Fruit fly (Drosophila melanogaster) whole organism, embryonic: ENCODE data around the gene ssp7.
A peak's percentile ranks its signal among the peaks of the same experiment; 100 is the strongest.

Source experiments
- Atf3 ChIP-seq: fragments of 200-800 bp; sonication (Bioruptor generic); optimal IDR thresholded peaks from 3 replicates; lab custom pipeline; 2016; ENCODE audit warnings: missing biosample characterization, missing genetic modification characterization
- Awh ChIP-seq: fragments of 200-800 bp; sonication (Bioruptor generic); IDR thresholded peaks from 2 replicates; pipeline ENCODE4, ENCODE4 v1.3.6; 2022; ENCODE audit warnings: missing biosample characterization, missing genetic modification characterization
- BEAF-32 ChIP-seq: fragments of 200-800 bp; sonication (Bioruptor generic); optimal IDR thresholded peaks from 3 replicates; lab custom pipeline; 2017; ENCODE audit warnings: missing biosample characterization, missing genetic modification characterization, mild to moderate bottlenecking, moderate library complexity, missing genetic modification reagents
- BtbVII ChIP-seq: fragments of 200-800 bp; sonication (Bioruptor generic); optimal IDR thresholded peaks from 3 replicates; lab custom pipeline; 2017; ENCODE audit warnings: missing biosample characterization, mild to moderate bottlenecking, missing genetic modification characterization
- CG12104 ChIP-seq: fragments of 200-800 bp; sonication (Bioruptor generic); optimal IDR thresholded peaks from 3 replicates; lab custom pipeline; 2016; ENCODE audit warnings: missing biosample characterization, missing genetic modification characterization
- CG12391 ChIP-seq: fragments of 200-800 bp; sonication (Bioruptor generic); optimal IDR thresholded peaks from 3 replicates; lab custom pipeline; 2018; ENCODE audit warnings: missing biosample characterization, mild to moderate bottlenecking, missing genetic modification characterization, moderate library complexity
- CG13287 ChIP-seq: fragments of 200-800 bp; sonication (Bioruptor generic); IDR thresholded peaks from 2 replicates; pipeline ENCODE4 v1.3.6; 2022; ENCODE audit warnings: missing biosample characterization, missing genetic modification characterization; ENCODE audit not compliant: partially characterized antibody
- CG13775 ChIP-seq: fragments of 200-800 bp; sonication (Bioruptor generic); optimal IDR thresholded peaks from 3 replicates; lab custom pipeline; 2017; ENCODE audit warnings: missing biosample characterization, mild to moderate bottlenecking, missing genetic modification characterization
- CG14860 ChIP-seq: fragments of 200-800 bp; sonication (Bioruptor generic); IDR thresholded peaks from 3 replicates; pipeline ENCODE4 v1.3.6; 2022; ENCODE audit warnings: missing biosample characterization, missing genetic modification characterization; ENCODE audit not compliant: partially characterized antibody
- CG17802 ChIP-seq: fragments of 200-800 bp; sonication (Bioruptor generic); optimal IDR thresholded peaks from 2 replicates; lab custom pipeline; 2018; ENCODE audit warnings: missing biosample characterization, mild to moderate bottlenecking, missing genetic modification characterization, moderate library complexity
- CG2129 ChIP-seq: fragments of 200-800 bp; sonication (Bioruptor generic); IDR thresholded peaks from 2 replicates; pipeline ENCODE4 v1.3.6; 2022; ENCODE audit warnings: missing biosample characterization, missing genetic modification characterization; ENCODE audit not compliant: partially characterized antibody
- CG33213 ChIP-seq: fragments of 200-800 bp; sonication (Bioruptor generic); optimal IDR thresholded peaks from 3 replicates; lab custom pipeline; 2016; ENCODE audit warnings: missing biosample characterization, missing genetic modification characterization
- CG34224 ChIP-seq: fragments of 200-800 bp; sonication (Bioruptor generic); IDR thresholded peaks from 3 replicates; pipeline ENCODE4 v1.3.6; 2022; ENCODE audit warnings: missing biosample characterization, missing genetic modification characterization; ENCODE audit not compliant: partially characterized antibody
- CG4820 ChIP-seq: fragments of 200-800 bp; sonication (Bioruptor generic); optimal IDR thresholded peaks from 3 replicates; lab custom pipeline; 2016; ENCODE audit warnings: missing biosample characterization, missing genetic modification characterization
- CG6683 ChIP-seq: fragments of 200-800 bp; sonication (Bioruptor generic); optimal IDR thresholded peaks from 2 replicates; lab custom pipeline; 2017; ENCODE audit warnings: missing biosample characterization, mild to moderate bottlenecking, missing genetic modification characterization, missing genetic modification reagents
- CG6791 ChIP-seq: fragments of 200-800 bp; sonication (Bioruptor generic); IDR thresholded peaks from 3 replicates; pipeline ENCODE4 v1.3.6; 2022; ENCODE audit warnings: missing biosample characterization, missing genetic modification characterization; ENCODE audit not compliant: partially characterized antibody
- CG6854 ChIP-seq: fragments of 200-800 bp; sonication (Bioruptor generic); optimal IDR thresholded peaks from 3 replicates; lab custom pipeline; 2017; ENCODE audit warnings: missing biosample characterization, mild to moderate bottlenecking, missing genetic modification characterization
- CG7357 ChIP-seq: fragments of 200-800 bp; sonication (Bioruptor generic); IDR thresholded peaks from 3 replicates; pipeline ENCODE4 v1.3.6; 2022; ENCODE audit warnings: missing biosample characterization, missing genetic modification characterization
- CG7839 ChIP-seq: fragments of 200-800 bp; sonication (Bioruptor generic); optimal IDR thresholded peaks from 3 replicates; lab custom pipeline; 2018; ENCODE audit warnings: missing biosample characterization, mild to moderate bottlenecking, missing genetic modification characterization, moderate library complexity
- CG7928 ChIP-seq: fragments of 200-800 bp; sonication (Bioruptor generic); optimal IDR thresholded peaks from 2 replicates; lab custom pipeline; 2017; ENCODE audit warnings: missing biosample characterization, mild to moderate bottlenecking, missing genetic modification characterization
- CG8359 ChIP-seq: fragments of 200-800 bp; sonication (Bioruptor generic); optimal IDR thresholded peaks from 2 replicates; lab custom pipeline; 2017; ENCODE audit warnings: missing biosample characterization, mild to moderate bottlenecking, missing genetic modification characterization, borderline replicate concordance
- CG9727 ChIP-seq: fragments of 200-800 bp; sonication (Bioruptor generic); optimal IDR thresholded peaks from 3 replicates; lab custom pipeline; 2017; ENCODE audit warnings: missing biosample characterization, mild to moderate bottlenecking, missing genetic modification characterization
- CG9817 ChIP-seq: fragments of 200-800 bp; sonication (Bioruptor generic); optimal IDR thresholded peaks from 2 replicates; lab custom pipeline; 2018; ENCODE audit warnings: missing biosample characterization, mild to moderate bottlenecking, missing genetic modification characterization, moderate library complexity
- CG9876 ChIP-seq: fragments of 200-800 bp; sonication (Bioruptor generic); optimal IDR thresholded peaks from 2 replicates; lab custom pipeline; 2016; ENCODE audit warnings: missing biosample characterization, missing genetic modification characterization
- Doc3 ChIP-seq: fragments of 200-800 bp; sonication (Bioruptor generic); IDR thresholded peaks from 3 replicates; pipeline ENCODE4 v1.3.6; 2022; ENCODE audit warnings: missing biosample characterization, missing genetic modification characterization; ENCODE audit not compliant: partially characterized antibody
- Gsc ChIP-seq: fragments of 200-800 bp; sonication (Bioruptor generic); IDR thresholded peaks from 2 replicates; pipeline ENCODE4 v1.3.6; 2022; ENCODE audit warnings: missing biosample characterization, missing genetic modification characterization
- Lhr ChIP-seq: fragments of 200-800 bp; sonication (Bioruptor generic); optimal IDR thresholded peaks from 3 replicates; lab custom pipeline; 2017; ENCODE audit warnings: mild to moderate bottlenecking, missing biosample characterization, missing genetic modification reagents, missing genetic modification characterization
- Med ChIP-seq: fragments of 200-800 bp; sonication (Bioruptor generic); peaks from one replicate; lab custom pipeline; 2016; ENCODE audit warnings: missing biosample characterization, missing genetic modification characterization, mild to moderate bottlenecking, inconsistent platforms, moderate library complexity
- Ssrp ChIP-seq: fragments of 200-800 bp; sonication (Bioruptor generic); optimal IDR thresholded peaks from 2 replicates; lab custom pipeline; 2018; ENCODE audit warnings: missing biosample characterization, mild to moderate bottlenecking, missing genetic modification characterization, moderate library complexity
- amos ChIP-seq: fragments of 200-800 bp; sonication (Bioruptor generic); IDR thresholded peaks from 2 replicates; pipeline ENCODE4 v1.3.6; 2022; ENCODE audit warnings: missing biosample characterization, missing genetic modification characterization; ENCODE audit not compliant: partially characterized antibody
- aop ChIP-seq: fragments of 200-800 bp; sonication (Bioruptor generic); IDR thresholded peaks from 2 replicates; pipeline ENCODE4 v1.3.6; 2022; ENCODE audit warnings: missing biosample characterization, missing genetic modification characterization
- cad ChIP-seq: fragments of >200 bp; optimal IDR thresholded peaks from 2 replicates; lab custom pipeline; 2017; ENCODE audit warnings: missing biosample characterization, missing genetic modification characterization
- da ChIP-seq: fragments of 200-800 bp; sonication (Bioruptor generic); optimal IDR thresholded peaks from 2 replicates; lab custom pipeline; 2016; ENCODE audit warnings: missing biosample characterization, missing genetic modification characterization
- esg ChIP-seq: fragments of 200-800 bp; sonication (Bioruptor generic); conservative IDR thresholded peaks from 2 replicates; pipeline ENCODE4 v1.3.6; 2022; ENCODE audit warnings: missing biosample characterization, missing genetic modification characterization
- exex ChIP-seq: fragments of 200-800 bp; sonication (Bioruptor generic); optimal IDR thresholded peaks from 4 replicates; lab custom pipeline; 2018; ENCODE audit warnings: missing biosample characterization, mild to moderate bottlenecking, missing genetic modification characterization, moderate library complexity
- her ChIP-seq: fragments of 200-800 bp; sonication (Bioruptor generic); optimal IDR thresholded peaks from 2 replicates; lab custom pipeline; 2016; ENCODE audit warnings: missing biosample characterization, missing genetic modification characterization
- insv ChIP-seq, 2 experiments: fragments of 200-800 bp; sonication (Bioruptor generic); optimal IDR thresholded peaks; 3 replicates each; lab custom pipeline; 2016 to 2018; ENCODE audit warnings: missing biosample characterization in 2 of 2, missing genetic modification characterization in 2 of 2
- inv ChIP-seq: fragments of 200-800 bp; sonication (Bioruptor generic); IDR thresholded peaks from 2 replicates; pipeline ENCODE4 v1.3.6; 2022; ENCODE audit warnings: missing biosample characterization, missing genetic modification characterization; ENCODE audit not compliant: partially characterized antibody
- knrl ChIP-seq: fragments of 200-800 bp; sonication (Bioruptor generic); IDR thresholded peaks from 3 replicates; pipeline ENCODE4 v1.3.6; 2022; ENCODE audit warnings: missing biosample characterization, missing genetic modification characterization; ENCODE audit not compliant: partially characterized antibody
- lbe ChIP-seq: fragments of 200-800 bp; sonication (Bioruptor generic); optimal IDR thresholded peaks from 2 replicates; lab custom pipeline; 2016; ENCODE audit warnings: missing biosample characterization, mild to moderate bottlenecking, missing genetic modification characterization
- nerfin-2 ChIP-seq: fragments of 200-800 bp; sonication (Bioruptor generic); IDR thresholded peaks from 2 replicates; pipeline ENCODE4 v1.3.6; 2022; ENCODE audit warnings: missing biosample characterization, missing genetic modification characterization; ENCODE audit not compliant: partially characterized antibody
- nmo ChIP-seq: fragments of 200-800 bp; sonication (Bioruptor generic); optimal IDR thresholded peaks from 2 replicates; lab custom pipeline; 2018; ENCODE audit warnings: missing biosample characterization, mild to moderate bottlenecking, missing genetic modification characterization, moderate library complexity
- pros ChIP-seq: fragments of 200-800 bp; sonication (Bioruptor generic); optimal IDR thresholded peaks from 3 replicates; lab custom pipeline; 2019; ENCODE audit warnings: missing biosample characterization, mild to moderate bottlenecking, missing genetic modification characterization, moderate library complexity
- sisA ChIP-seq: fragments of 200-800 bp; sonication (Bioruptor generic); IDR thresholded peaks from 2 replicates; pipeline ENCODE4 v1.3.6; 2022; ENCODE audit warnings: missing biosample characterization, missing genetic modification characterization
- sug ChIP-seq: fragments of 200-800 bp; optimal IDR thresholded peaks from 2 replicates; lab custom pipeline; 2019; ENCODE audit warnings: missing biosample characterization, mild to moderate bottlenecking, missing genetic modification characterization, moderate library complexity
- tio ChIP-seq: fragments of 200-800 bp; sonication (Bioruptor generic); optimal IDR thresholded peaks from 2 replicates; lab custom pipeline; 2017; ENCODE audit warnings: missing biosample characterization, missing genetic modification characterization, inconsistent platforms
- toy ChIP-seq: fragments of 200-800 bp; sonication (Bioruptor generic); IDR thresholded peaks from 2 replicates; pipeline ENCODE4 v1.3.6; 2022; ENCODE audit warnings: missing biosample characterization, missing genetic modification characterization
- unc-4 ChIP-seq: fragments of 200-800 bp; sonication (Bioruptor generic); IDR thresholded peaks from 2 replicates; pipeline ENCODE4 v1.3.6; 2022; ENCODE audit warnings: missing biosample characterization, missing genetic modification characterization; ENCODE audit not compliant: partially characterized antibody
- vnd ChIP-seq: fragments of 200-800 bp; sonication (Bioruptor generic); IDR thresholded peaks from 3 replicates; pipeline ENCODE4 v1.3.6; 2022; ENCODE audit warnings: missing biosample characterization, missing genetic modification characterization; ENCODE audit not compliant: partially characterized antibody

Gene ssp7

dm6 chrX:11092201-11092600 is 47.9 kb downstream of the ssp7 start, which contains the start of gene CG2061 (continued):
- TF ChIP-seq CG13775 (no peak), CG8359 (no peak), Med (GFP tag; lab: Kevin White, UChicago) (no peak), CG12104 (GFP tag; lab: Kevin White, UChicago) (no peak), insv (GFP tag; optimal IDR thresholded peaks at IDR 0.05; lab: Kevin White, UChicago) (no peak), tio (GFP tag; lab: Kevin White, UChicago) (no peak), sug (no peak), CG13287 (peak; percentile 81), da (GFP tag; lab: Kevin White, UChicago) (no peak), CG9727 (GFP tag; lab: Kevin White, UChicago) (no peak), inv (GFP tag; lab: Robert Waterston, UW) (peak; percentile 66), knrl (GFP tag; lab: Robert Waterston, UW) (peak; percentile 69; the same call in 2 of the 3 replicates), her (GFP tag; lab: Kevin White, UChicago) (no peak), unc-4 (GFP tag; lab: Robert Waterston, UW) (peak; percentile 71), CG6791 (GFP tag; lab: Robert Waterston, UW) (peak; percentile 58; the same call in 2 of the 3 replicates), Gsc (GFP tag; lab: Robert Waterston, UW) (no peak), CG9876 (GFP tag; lab: Kevin White, UChicago) (no peak), Lhr (GFP tag; lab: Kevin White, UChicago) (no peak), CG12391 (tag; lab: Kevin White, UChicago) (no peak), cad (no peak), CG9817 (tag; lab: Kevin White, UChicago) (no peak), Atf3 (GFP tag; lab: Kevin White, UChicago) (no peak), CG7928 (GFP tag; lab: Kevin White, UChicago) (no peak), exex (tag; lab: Kevin White, UChicago) (peak; percentile 13), CG14860 (GFP tag; lab: Robert Waterston, UW) (peak; percentile 84), CG2129 (GFP tag; lab: Robert Waterston, UW) (peak; percentile 36; the same call in 1 of the 2 replicates), Ssrp (tag; lab: Kevin White, UChicago) (no peak), CG6683 (GFP tag; lab: Kevin White, UChicago) (no peak), amos (GFP tag; lab: Robert Waterston, UW) (peak; percentile 63; the same call in 1 of the 2 replicates), Doc3 (GFP tag; lab: Robert Waterston, UW) (peak; percentile 72; the same call in 2 of the 3 replicates), nerfin-2 (GFP tag; lab: Robert Waterston, UW) (peak; percentile 71), CG17802 (tag; lab: Kevin White, UChicago) (no peak), CG34224 (GFP tag; lab: Robert Waterston, UW) (peak; percentile 74), toy (GFP tag; lab: Robert Waterston, UW) (no peak)

DNA sequence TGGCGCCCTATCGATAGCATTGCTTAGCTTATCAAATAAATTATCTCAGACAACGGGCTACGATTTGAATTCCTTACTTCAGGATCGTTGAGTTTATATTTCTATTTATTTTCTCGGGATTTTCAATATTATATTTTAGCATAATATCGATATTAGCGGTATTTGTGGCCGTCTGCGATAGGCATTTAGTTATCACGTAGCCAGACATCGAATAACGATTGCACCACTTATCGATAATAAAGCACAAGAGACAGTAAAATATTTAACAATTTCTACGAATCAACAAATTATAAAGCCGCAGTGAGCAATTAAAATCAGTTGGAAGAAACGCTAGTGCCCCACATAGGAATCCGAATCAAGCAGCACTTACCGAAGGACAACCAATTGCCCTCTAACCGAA is 49.9 kb downstream of the ssp7 start, which contains the start of gene CG2076:
TSS of gene CG2076 (plus strand) at position 50 of the 400 bp plus-strand sequence.
- TF ChIP-seq vnd (GFP tag; lab: Robert Waterston, UW) (peak; percentile 92), sisA (no peak), pros (GFP tag; lab: Kevin White, UChicago) (no peak), CG7357 (GFP tag; lab: Robert Waterston, UW) (no peak), aop (no peak), nmo (GFP tag; lab: Kevin White, UChicago) (peak; percentile 22), lbe (GFP tag; lab: Kevin White, UChicago) (peak; percentile 6), CG33213 (GFP tag; lab: Kevin White, UChicago) (no peak), BEAF-32 (GFP tag; lab: Kevin White, UChicago) (peak; percentile 81), BtbVII (GFP tag; lab: Kevin White, UChicago) (no peak), esg (GFP tag; lab: Robert Waterston, UW) (no peak), Doc3 (GFP tag; lab: Robert Waterston, UW) (peak; percentile 86), Awh (no peak), CG4820 (no peak), CG6683 (GFP tag; lab: Kevin White, UChicago) (no peak), CG7839 (tag; lab: Kevin White, UChicago) (no peak), CG6854 (GFP tag; lab: Kevin White, UChicago) (no peak)
